Worm (Caenorhabditis elegans): ENCODE results near the gene acs-19.

The acs-19 gene

DNA sequence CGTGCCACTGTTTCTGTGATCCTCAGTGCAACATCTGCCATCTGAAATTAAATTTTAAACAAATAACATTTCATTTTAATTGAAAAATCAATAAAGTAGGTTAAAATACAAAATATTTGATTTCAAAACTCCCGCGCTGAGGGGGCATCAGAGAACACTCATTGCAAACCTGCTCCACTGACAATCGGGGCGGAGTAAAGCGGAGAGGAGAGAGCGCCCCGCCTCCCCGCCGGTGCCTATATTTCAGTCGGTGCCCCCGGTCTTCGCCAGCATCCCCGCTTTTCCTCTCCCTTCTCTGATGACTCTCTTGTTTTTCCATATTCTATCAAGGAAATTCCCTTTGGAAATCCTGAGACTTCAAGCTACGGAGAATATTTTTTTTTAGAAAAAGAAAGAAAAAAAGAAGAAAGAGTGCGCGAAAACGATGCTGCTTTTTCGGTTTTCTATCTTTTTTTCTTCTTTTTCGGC is 1.3 kb upstream of the acs-19 start, which contains the start of gene brc-1 (continued):
- TF ChIP-seq snpc-3.4 (tag; optimal IDR thresholded peaks at IDR 0.05) = no peak
- TF ChIP-seq atf-7 (tag; optimal IDR thresholded peaks at IDR 0.05) = no peak
- TF ChIP-seq efl-1 (GFP tag; optimal IDR thresholded peaks at IDR 0.05) = peak; percentile 67
- TF ChIP-seq mes-4 (tag; optimal IDR thresholded peaks at IDR 0.05) = no peak
- peak; percentile 98 for TF ChIP-seq zfh-2 (GFP tag; conservative IDR thresholded peaks at IDR 0.05)
- TF ChIP-seq cebp-2 (GFP tag; IDR thresholded peaks at IDR 0.05) = no peak
- TF ChIP-seq Y95B8A.8 (GFP tag; IDR thresholded peaks at IDR 0.05) = no peak
- no peak for TF ChIP-seq ccch-3 (GFP tag; optimal IDR thresholded peaks at IDR 0.05)
- peak; percentile 41 for TF ChIP-seq somi-1 (GFP tag; optimal IDR thresholded peaks at IDR 0.05)
- TF ChIP-seq ets-4 (GFP tag; optimal IDR thresholded peaks at IDR 0.05) = no peak
- TF ChIP-seq madf-10 (tag; optimal IDR thresholded peaks at IDR 0.05) = peak; percentile 55
- peak; percentile 12 to 28 for TF ChIP-seq let-607 (tag; optimal IDR thresholded peaks at IDR 0.05)
- peak; percentile 77 for TF ChIP-seq ZK185.1 (tag; optimal IDR thresholded peaks at IDR 0.05; ENCODE audit: poor library complexity, severe bottlenecking)
- no peak for TF ChIP-seq F52B5.7 (tag; optimal IDR thresholded peaks at IDR 0.05)
- TF ChIP-seq lin-26 (GFP tag; IDR thresholded peaks at IDR 0.05) = 0 out of 2 replicates have a peak, but pooled peaks have one; percentile 46
- peak; percentile 93 for TF ChIP-seq ama-1 (optimal IDR thresholded peaks at IDR 0.05)
- peak in 1 of 2 experiments; percentile 15 for TF ChIP-seq ama-1 (GFP tag; optimal IDR thresholded peaks at IDR 0.05)
- no peak for TF ChIP-seq lsy-27 (tag; optimal IDR thresholded peaks at IDR 0.05; ENCODE audit: borderline replicate concordance, insufficient read depth)
- TF ChIP-seq gei-17 (GFP tag; optimal IDR thresholded peaks at IDR 0.05) = peak; percentile 20
- no peak for TF ChIP-seq mxl-1 (tag; optimal IDR thresholded peaks at IDR 0.05)
- peak; percentile 14; the same call in 1 of the 2 replicates for TF ChIP-seq ztf-6 (GFP tag; IDR thresholded peaks at IDR 0.05)
- peak; percentile 79 for TF ChIP-seq Y53G8AR.9 (GFP tag; conservative IDR thresholded peaks at IDR 0.05)
- TF ChIP-seq lin-40 (tag; optimal IDR thresholded peaks at IDR 0.05) = peak; percentile 75
- peak; percentile 87 for TF ChIP-seq ztf-26 (tag; optimal IDR thresholded peaks at IDR 0.05)
- TF ChIP-seq lin-35 (GFP tag; optimal IDR thresholded peaks at IDR 0.05) = peak in 2 of 3 experiments; percentile 41 to 92
- no peak for TF ChIP-seq C17E4.6 (GFP tag; IDR thresholded peaks at IDR 0.05)
- TF ChIP-seq F37B4.10 (GFP tag; IDR thresholded peaks at IDR 0.05) = no peak
- TF ChIP-seq ceh-27 (GFP tag; optimal IDR thresholded peaks at IDR 0.05) = peak; percentile 71
- peak; percentile 71 for TF ChIP-seq dpl-1 (GFP tag; optimal IDR thresholded peaks at IDR 0.05)
- TF ChIP-seq lin-54 (GFP tag; optimal IDR thresholded peaks at IDR 0.05) = peak; percentile 91
- TF ChIP-seq ztf-18 (tag; optimal IDR thresholded peaks at IDR 0.05) = peak; percentile 46
- TF ChIP-seq F33H1.4 (GFP tag; IDR thresholded peaks at IDR 0.05) = peak; percentile 39; the same call in 1 of the 2 replicates
- TF ChIP-seq lsl-1 (GFP tag; optimal IDR thresholded peaks at IDR 0.05) = peak; percentile 1

DNA sequence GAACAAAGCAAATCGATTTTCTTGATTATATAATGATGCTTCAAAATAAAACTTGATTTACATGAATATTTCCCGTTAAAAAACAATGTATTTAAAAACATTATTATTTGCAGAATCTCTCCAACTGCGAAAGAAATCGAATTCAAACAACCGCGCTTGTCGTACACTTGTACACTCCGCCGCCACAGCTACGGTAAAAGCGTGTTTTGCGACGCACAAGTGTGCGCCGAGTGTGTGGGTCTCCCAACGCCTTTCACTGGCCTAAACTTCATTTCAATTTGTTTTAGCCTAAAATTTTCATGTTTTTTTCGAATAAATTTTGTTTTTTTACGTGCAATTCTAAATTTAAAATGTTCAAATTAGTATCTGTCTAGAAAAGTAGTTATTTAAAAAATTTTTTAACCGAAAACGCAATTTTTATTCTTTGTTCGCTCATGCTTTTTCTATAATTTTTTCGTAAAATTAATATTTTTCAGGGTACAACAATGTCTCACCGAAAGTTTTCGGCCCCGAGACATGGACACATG is 3.2 kb downstream of the acs-19 start, which contains the start of gene rpl-3:
rpl-3 (plus strand) TSS at position 477 of the 527 bp plus-strand sequence.
- TF ChIP-seq hmg-1.2 (GFP tag; IDR thresholded peaks at IDR 0.05) (peak; percentile 98), egrh-3 (GFP tag; IDR thresholded peaks at IDR 0.05) (peak; percentile 94), dpl-1 (GFP tag; optimal IDR thresholded peaks at IDR 0.05) (peak; percentile 100), lin-35 (GFP tag; optimal IDR thresholded peaks at IDR 0.05) (peak; percentile 99 to 100 (median 100)), mes-4 (tag; optimal IDR thresholded peaks at IDR 0.05) (peak; percentile 93), unc-130 (GFP tag; optimal IDR thresholded peaks at IDR 0.05) (peak; percentile 98), ztf-28 (GFP tag; IDR thresholded peaks at IDR 0.05) (peak; percentile 100), nfyb-1 (GFP tag; IDR thresholded peaks at IDR 0.05) (peak; percentile 100), Y53G8AR.9 (GFP tag; conservative IDR thresholded peaks at IDR 0.05) (peak; percentile 100), aptf-2 (GFP tag; conservative IDR thresholded peaks at IDR 0.05) (peak; percentile 92), mel-28 (tag; optimal IDR thresholded peaks at IDR 0.05; ENCODE audit: borderline replicate concordance) (peak; percentile 93), madf-10 (tag; optimal IDR thresholded peaks at IDR 0.05) (peak; percentile 98), snpc-3.4 (tag; optimal IDR thresholded peaks at IDR 0.05) (peak; percentile 99), him-1 (tag; optimal IDR thresholded peaks at IDR 0.05) (peak; percentile 99), B0019.2 (GFP tag; conservative IDR thresholded peaks at IDR 0.05) (peak; percentile 100), unc-62 (GFP tag; optimal IDR thresholded peaks at IDR 0.05) (peak; percentile 86), lin-40 (tag; optimal IDR thresholded peaks at IDR 0.05) (peak; percentile 99), F39B2.1 (GFP tag; IDR thresholded peaks at IDR 0.05) (peak; percentile 98), sdz-38 (tag; optimal IDR thresholded peaks at IDR 0.05) (no peak), nfya-1 (tag; optimal IDR thresholded peaks at IDR 0.05; ENCODE audit: borderline replicate concordance, insufficient read depth) (no peak), tbx-9 (tag; optimal IDR thresholded peaks at IDR 0.05; ENCODE audit: borderline replicate concordance) (peak; percentile 91)
